Fruit fly (Drosophila melanogaster): ENCODE results near the gene CG5888.

The CG5888 gene

DNA sequence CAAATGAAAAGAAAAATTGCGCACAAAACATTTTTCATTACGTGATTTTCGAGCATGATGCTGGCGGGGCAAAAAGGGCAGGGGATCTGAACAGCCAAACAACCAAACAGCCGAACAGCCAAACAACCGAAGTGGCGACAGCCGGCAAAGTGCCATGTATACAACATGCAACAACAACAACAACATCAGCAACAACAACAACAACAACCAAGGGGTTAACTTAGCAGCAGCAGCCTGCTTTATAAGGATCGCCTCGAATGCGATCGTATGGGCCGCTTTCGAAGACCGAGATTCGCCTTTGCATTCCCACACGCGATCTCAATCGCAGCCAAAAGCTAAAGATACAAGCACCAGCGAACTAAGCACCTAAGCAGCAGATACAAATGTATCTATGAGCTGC lies 15.4 kb upstream of the CG5888 start:
- TF ChIP-seq CG17801 (GFP tag; optimal IDR thresholded peaks at IDR 0.05; ENCODE audit: partially characterized antibody): no peak

DNA sequence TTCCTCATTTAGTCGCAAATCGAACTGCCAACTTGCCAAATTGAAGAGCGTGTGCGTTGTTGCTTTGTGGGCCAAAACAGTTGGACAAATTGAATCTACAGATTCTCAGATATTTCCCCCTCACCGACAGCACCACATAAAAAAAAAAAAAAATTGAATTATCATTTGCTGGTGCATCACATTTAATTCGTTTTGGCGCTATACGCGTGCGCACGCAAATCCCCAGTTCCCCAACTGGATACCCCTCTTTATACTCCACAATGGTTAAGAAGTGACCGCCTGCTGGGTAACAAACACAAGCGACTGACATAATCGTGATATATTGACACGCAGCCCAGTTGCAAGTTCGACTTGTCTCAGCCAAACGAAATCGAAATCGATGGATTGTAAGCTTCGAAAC lies 10.1 kb upstream of the CG5888 start:
- no peak for TF ChIP-seq CG17801 (GFP tag; optimal IDR thresholded peaks at IDR 0.05; ENCODE audit: partially characterized antibody)

DNA sequence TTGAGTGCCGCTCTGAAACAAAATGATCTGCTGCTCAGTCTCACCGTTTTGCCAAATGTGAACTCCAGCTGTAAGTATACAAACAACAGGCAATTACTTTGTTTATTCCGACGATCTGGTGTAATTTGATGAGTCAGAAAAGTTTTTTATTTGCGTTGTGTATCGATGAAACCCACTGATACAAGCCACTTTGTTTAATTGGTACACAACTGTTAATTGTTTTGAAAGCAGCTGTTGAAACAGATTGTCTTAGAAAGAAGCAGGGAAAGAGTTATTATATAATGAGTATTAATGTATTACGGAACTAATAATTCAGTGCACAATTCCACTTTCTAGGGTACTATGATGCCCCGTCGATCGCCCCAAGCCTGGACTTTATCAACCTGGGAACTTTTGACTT lies 3.6 kb upstream of the CG5888 start:
- no peak for TF ChIP-seq CG17801 (GFP tag; optimal IDR thresholded peaks at IDR 0.05; ENCODE audit: partially characterized antibody)

DNA sequence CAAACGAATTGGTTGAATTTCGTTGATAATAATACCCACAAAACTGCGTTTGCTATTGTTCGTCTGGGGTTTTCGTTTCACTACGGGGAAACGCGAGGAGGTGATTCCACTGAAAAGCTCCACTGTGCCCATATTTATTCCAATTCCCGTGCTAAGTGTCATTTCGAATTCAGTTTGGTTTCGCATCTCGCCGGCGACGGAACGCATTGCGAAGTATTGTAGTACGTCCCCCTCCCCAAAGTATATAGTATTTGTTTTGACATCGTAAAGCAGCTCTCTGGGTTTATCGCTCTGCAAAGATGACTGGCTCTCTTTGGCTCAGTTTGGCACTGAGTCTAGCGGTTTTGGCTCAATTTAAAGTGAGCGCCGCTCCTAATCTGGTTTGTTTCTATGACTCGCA lies 2.6 kb upstream of the CG5888 start, which contains the start of gene Idgf3:
Idgf3 (plus strand) TSS at position 17 of the 400 bp plus-strand sequence.
- peak; percentile 24 for TF ChIP-seq CG17801 (GFP tag; optimal IDR thresholded peaks at IDR 0.05; ENCODE audit: partially characterized antibody)

DNA sequence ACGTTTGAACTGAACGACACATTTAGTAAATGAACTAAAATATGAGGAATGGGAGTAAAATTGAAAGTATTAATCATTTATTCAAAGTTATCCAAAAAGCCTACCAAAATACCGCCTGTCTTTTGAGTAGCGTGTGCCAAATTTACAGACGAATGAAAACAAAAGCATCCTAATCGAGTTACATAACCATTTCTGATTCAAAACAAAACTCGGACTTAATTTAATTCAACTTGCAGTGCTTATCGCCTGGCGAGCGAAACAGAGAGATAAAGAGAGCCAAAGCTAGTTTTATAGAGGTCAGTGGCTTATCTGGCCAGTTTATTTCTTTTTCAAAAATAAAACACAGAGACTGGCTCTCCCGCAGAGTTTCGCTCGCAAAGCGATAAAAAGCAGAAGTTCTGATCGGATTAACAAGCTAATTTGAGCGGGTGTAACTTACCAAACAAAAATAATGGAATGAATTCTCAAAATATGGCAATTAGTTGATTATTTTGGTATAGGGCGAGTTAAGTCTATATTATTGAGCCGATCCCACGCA lies 325 bp downstream of the CG5888 start:
- no peak for TF ChIP-seq CG17801 (GFP tag; optimal IDR thresholded peaks at IDR 0.05; ENCODE audit: partially characterized antibody)

DNA sequence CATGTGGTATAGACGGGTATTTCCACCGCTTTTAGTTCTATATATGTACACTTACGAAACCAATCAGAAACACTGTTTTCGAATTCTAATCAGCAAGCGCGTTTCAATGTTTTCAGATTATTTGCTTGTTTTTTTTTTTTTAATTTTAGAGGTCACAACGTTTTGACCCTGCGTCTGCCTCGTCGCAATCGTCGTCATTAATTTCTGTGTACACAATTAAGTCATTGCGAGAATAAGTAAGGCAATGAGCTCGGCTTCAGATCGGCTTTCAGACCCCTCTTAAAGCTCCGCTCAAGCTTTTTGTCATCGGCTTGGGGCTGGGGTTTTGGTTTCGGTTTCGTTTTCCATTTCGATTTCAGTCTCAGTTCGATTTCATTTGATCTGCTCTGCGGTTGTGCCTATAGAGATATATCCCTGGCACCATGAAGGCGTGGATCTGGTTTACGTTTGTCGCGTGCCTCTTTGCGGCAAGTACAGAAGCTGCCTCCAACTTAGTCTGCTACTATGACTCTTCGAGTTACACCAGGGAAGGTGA lies 1.2 kb downstream of the CG5888 start, which contains the start of gene Idgf2:
Idgf2 (plus strand) TSS at position 356 of the 535 bp plus-strand sequence.
- no peak for TF ChIP-seq CG17801 (GFP tag; optimal IDR thresholded peaks at IDR 0.05; ENCODE audit: partially characterized antibody)

DNA sequence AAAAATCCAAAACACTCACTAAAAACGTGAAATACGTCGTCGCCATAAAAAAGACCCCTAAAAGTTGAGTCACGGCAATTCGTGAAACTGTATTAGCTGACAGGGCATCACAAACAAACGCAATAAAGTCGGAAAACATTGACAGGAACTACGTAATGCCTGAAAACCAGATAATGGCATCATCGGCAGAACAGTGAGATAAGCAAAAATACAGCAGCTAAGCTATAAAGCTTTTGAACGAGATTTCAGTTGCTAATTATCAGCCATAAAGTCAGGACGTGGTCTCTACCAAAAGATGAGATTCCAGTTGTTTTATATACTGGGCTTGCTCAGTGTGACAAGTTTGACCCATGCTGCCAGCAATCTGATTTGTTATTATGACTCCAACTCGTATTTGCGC lies 3.2 kb downstream of the CG5888 start, which contains the start of gene Idgf1:
Idgf1 (plus strand) TSS at position 245 of the 400 bp plus-strand sequence.
- no peak for TF ChIP-seq CG17801 (GFP tag; optimal IDR thresholded peaks at IDR 0.05; ENCODE audit: partially characterized antibody)

DNA sequence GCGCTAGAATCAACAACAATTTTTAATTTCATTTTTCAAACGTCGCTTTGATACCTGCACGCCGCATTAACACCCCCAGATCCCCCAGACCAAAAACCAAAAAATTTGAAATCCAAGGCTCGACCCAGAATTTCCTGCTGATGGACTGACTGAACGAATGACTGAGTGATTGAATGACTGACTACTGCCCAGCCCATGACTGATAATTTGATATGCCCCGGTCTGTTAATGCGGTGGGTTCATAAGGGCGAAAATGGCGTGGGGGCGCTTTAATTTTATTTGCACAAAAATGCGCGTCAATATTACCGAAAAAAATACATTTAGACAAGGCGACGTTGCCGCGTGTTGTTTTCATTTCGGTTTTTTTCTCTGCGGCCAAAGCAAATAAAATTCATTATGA lies 5.6 kb downstream of the CG5888 start:
- TF ChIP-seq CG17801 (GFP tag; optimal IDR thresholded peaks at IDR 0.05; ENCODE audit: partially characterized antibody): no peak

DNA sequence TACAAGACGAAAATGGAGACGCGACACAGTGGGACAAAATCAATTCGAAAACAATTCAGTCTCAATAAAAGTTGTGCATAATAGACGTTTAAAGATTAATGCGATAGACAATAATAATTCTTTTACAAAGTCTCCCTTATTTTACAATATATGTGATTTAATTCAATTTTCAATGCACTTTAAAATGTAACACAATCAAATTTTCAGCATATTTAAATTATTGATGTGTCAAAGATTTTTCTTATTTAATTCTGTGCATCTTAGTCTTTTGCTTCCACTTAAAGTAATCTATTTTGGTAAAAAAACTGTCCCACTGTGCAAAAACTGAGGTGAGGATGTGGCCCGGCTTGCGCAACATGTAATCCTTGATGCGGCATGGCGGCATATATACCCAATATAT lies 10.3 kb downstream of the CG5888 start:
- no peak for TF ChIP-seq CG17801 (GFP tag; optimal IDR thresholded peaks at IDR 0.05; ENCODE audit: partially characterized antibody)

DNA sequence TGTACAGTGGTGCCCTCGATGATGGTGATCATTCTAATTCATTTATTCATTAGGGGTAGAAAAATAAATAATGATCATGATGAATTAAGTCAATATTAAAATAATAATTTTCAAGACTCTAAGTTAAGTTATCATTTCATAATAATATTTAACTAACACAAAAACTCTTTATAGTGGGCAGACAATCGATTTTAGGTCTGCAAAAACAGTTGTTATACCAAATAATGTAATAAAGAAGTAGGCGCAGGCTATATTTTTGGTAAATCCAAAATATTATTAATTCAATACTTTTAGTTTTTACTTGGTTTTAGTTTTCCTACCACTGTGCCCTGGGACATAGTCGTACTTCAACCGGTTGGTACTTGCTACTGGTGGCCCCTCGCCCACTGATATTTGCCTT lies 12.6 kb downstream of the CG5888 start:
- no peak for TF ChIP-seq CG17801 (GFP tag; optimal IDR thresholded peaks at IDR 0.05; ENCODE audit: partially characterized antibody)

DNA sequence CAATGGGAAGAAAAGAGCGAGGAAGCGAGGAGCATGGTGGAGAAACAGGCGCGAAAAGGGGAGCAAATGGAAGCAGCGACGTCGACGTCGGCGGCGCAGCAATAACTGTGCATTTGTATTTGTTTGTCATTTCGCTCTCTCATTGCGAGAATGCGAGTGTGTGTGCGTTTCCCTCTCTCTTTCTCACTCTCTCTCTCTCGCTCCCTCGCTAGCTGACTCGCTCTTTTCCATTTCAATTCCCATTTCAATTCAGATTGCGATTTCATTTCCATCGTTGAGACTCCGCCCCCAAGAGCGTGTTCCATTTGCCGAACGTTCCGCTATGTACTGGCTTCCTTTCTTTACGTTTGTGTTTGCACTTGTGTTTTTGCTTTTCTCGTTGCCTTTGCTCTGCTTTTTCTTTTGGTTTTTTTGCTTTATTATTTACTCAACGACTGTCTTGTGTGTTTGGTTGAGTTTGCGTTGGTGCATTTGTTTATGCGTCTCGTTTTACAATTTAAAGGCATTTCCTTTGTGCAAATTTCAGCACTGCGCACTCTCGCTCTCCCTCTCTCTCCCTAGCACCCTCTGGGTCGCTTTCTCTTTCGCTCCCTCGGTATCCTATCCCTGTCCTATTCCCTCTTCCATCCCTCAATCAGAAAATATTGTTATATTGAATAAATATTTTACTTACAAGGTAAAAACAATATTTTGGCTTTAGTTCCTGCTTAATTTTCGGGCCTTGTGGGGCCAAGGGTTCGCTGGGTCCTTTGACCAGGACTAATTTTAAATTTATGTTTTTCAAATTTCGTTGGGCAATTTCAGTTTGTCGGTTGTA lies 25.4 kb downstream of the CG5888 start:
- TF ChIP-seq CG17801 (GFP tag; optimal IDR thresholded peaks at IDR 0.05; ENCODE audit: partially characterized antibody): no peak

DNA sequence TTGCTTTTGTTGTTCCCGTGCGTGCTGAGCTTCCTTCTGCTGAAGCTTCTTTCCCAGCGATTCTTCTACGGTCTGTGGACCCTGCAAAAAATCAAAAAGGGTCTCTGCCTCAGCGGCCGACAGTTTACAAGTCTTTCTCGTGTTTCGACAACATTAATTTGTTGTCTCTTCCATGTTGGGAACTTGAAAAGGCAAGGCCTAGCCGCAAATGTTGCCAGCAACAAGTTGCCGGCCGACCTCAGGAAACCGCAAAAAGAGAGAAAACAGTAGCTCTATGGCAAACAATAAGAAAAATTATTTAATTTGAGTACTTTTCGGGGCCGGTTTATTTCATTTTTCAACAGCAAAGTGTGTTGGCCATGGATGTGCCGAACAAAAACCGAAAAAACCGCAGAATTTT lies 34.5 kb downstream of the CG5888 start:
- no peak for TF ChIP-seq CG17801 (GFP tag; optimal IDR thresholded peaks at IDR 0.05; ENCODE audit: partially characterized antibody)

DNA sequence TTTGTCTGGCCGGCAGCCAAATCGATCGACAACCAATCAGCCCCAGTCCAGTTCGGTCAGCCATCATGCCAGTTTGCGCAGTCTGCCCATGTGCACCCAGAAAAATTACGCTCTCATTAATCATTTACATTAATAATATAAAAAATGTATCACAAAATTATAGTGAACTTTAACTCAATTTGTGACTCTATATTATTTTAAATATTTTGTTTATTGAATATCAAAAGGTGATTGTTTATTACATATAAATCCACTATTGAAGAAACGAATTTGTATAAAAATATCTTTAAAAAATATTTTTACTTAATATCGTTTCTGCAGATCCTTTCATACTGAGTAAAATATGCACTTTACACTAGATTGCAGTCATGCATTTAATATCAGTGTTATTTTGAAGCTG lies 41.0 kb downstream of the CG5888 start:
- no peak for TF ChIP-seq CG17801 (GFP tag; optimal IDR thresholded peaks at IDR 0.05; ENCODE audit: partially characterized antibody)

DNA sequence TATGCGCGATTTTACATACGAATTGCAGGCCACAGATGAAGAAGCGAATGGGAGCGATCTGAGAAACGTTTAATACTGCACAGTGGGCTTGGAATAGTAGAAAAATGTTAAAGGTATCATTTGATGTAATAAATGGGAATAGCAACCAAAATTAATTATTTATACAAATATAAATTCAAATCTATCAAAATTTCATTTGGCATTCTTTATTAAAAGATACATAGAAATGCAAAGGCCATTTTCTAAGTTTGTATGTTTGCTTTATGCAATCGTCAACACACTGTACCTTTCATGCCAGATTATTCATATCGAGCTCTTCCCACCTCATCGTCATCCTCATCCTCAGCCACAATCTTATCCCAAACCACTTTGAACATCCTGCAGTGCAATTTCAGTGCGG lies 41.7 kb downstream of the CG5888 start:
- no peak for TF ChIP-seq CG17801 (GFP tag; optimal IDR thresholded peaks at IDR 0.05; ENCODE audit: partially characterized antibody)

DNA sequence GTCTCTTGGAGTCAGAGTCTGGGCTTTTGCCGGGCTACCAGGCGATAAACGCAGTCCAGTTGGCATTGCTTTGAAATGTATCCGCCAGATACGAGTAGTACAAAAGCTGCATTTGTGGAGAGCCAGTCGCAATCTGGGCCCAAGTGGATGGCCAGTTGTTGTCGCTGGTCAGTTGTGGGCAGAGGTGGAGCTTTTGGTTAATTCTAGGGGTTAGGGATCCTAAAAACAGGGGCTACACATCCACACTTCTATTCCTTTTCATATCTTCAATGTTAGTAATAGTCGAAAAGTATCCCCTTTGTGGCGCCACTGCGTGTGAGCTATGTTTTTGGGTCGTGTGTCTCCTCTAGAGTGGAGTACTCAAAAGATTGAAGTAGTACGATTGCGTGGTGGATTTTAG lies 45.8 kb downstream of the CG5888 start:
- TF ChIP-seq CG17801 (GFP tag; optimal IDR thresholded peaks at IDR 0.05; ENCODE audit: partially characterized antibody): no peak

DNA sequence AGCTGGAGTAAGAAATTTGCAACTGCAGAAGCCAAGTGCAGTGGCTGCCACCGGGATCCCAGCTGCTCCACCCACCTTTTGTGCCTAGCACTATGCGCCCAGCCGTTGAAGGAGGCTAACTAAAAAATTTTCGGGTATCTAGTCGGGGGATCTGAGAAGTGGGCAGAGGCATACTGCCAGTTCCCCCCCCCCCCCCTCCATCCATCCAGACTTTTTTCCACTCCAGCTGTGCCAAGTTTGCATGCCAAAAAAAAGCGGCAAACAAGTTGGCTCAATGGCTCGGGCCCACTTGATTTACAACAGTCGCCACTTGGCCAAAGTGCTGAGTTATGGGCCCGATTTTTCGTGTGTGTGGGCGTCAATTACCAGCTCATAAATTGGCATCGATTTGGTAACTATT lies 50.8 kb downstream of the CG5888 start:
- TF ChIP-seq CG17801 (GFP tag; optimal IDR thresholded peaks at IDR 0.05; ENCODE audit: partially characterized antibody): no peak
